Worm (Caenorhabditis elegans) whole organism, L4/young adult: Measurements from ENCODE around the gene R09H10.2.

Experiments used
- dao-5 ChIP-seq: sonication (generic microtip); optimal IDR thresholded peaks from 2 replicates; lab custom pipeline; 2016; ENCODE audit warnings: missing genotype, missing genetic modification characterization, moderate library complexity, missing compliant biosample characterization
- him-1 ChIP-seq: sonication (generic microtip); optimal IDR thresholded peaks from 2 replicates; lab custom pipeline; 2016; ENCODE audit warnings: missing genotype, missing genetic modification reagents, missing genetic modification characterization, missing compliant biosample characterization

DNA sequence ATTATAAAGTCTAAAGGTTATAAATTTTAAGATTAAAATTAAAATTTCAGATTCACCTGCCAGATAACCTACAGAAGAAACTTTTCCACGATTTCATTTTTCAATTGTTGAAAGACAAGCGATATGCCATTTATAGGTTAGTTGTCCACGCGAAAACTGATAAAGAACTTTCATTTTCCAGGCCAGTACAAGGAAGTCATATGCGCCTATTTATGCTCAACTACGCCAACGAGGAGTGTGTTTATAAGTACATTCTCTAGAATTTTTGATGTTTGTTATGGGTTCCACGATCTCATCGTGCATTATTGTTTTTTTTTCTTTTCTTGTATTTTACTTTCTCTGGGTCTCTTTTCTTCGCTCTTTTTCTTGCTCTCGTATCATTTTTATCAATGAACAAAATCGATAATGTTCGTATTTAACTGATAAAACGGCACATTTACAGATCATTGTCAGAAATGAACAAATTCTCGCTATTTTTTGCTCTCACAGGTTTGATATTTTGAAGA is 3.9 kb downstream of the R09H10.2 start, which contains the start of gene R09H10.3:
- TF ChIP-seq him-1 (tag; lab: Kevin White, UChicago) (no peak), dao-5 (tag; lab: Kevin White, UChicago) (no peak)
